Worm (Caenorhabditis elegans) whole organism, midembryonic: ENCODE measurements around the gene srd-16.

Experiments used
- T22C8.4 ChIP-seq: fragments of 200-800 bp; sonication (Bioruptor generic); IDR thresholded peaks from 2 replicates; pipeline ENCODE4 v1.3.6; 2022; ENCODE audit warnings: missing genetic modification characterization, missing compliant biosample characterization
- cog-1 ChIP-seq: sonication (generic microtip); optimal IDR thresholded peaks from 2 replicates; lab custom pipeline; 2016; ENCODE audit warnings: missing genetic modification characterization, missing compliant biosample characterization
- flt-1 ChIP-seq: fragments of 200-800 bp; sonication (Bioruptor generic); IDR thresholded peaks from 2 replicates; pipeline ENCODE4 v1.3.6; 2022; ENCODE audit warnings: missing genetic modification characterization, missing compliant biosample characterization
- klf-2 ChIP-seq: fragments of 200-800 bp; sonication (Bioruptor generic); conservative IDR thresholded peaks from 2 replicates; pipeline ENCODE4 v1.3.6; 2022; ENCODE audit warnings: missing genetic modification reagents, missing genetic modification characterization, missing compliant biosample characterization
- med-1 ChIP-seq: sonication (generic microtip); optimal IDR thresholded peaks from 2 replicates; lab custom pipeline; 2017; ENCODE audit warnings: missing genetic modification characterization, mild to moderate bottlenecking, missing compliant biosample characterization, antibody characterized with exemption, missing genetic modification reagents; ENCODE audit not compliant: insufficient read depth
- ref-1 ChIP-seq: fragments of 200-800 bp; sonication (Bioruptor generic); conservative IDR thresholded peaks from 2 replicates; pipeline ENCODE4 v1.3.6; 2022; ENCODE audit warnings: missing genetic modification reagents, missing genetic modification characterization, missing compliant biosample characterization
- tab-1 ChIP-seq: fragments of 200-800 bp; sonication (Bioruptor generic); IDR thresholded peaks from 2 replicates; pipeline ENCODE4 v1.3.6; 2022; ENCODE audit warnings: missing genetic modification characterization, missing compliant biosample characterization
- ztf-23 ChIP-seq: fragments of 200-800 bp; sonication (Bioruptor generic); IDR thresholded peaks from 2 replicates; pipeline ENCODE4 v1.3.6; 2022; ENCODE audit warnings: missing genetic modification reagents, missing genetic modification characterization, missing compliant biosample characterization
- ztf-29 ChIP-seq: fragments of 200-800 bp; sonication (Bioruptor generic); IDR thresholded peaks from 2 replicates; pipeline ENCODE4 v1.3.6; 2022; ENCODE audit warnings: missing genetic modification reagents, missing genetic modification characterization, missing compliant biosample characterization

Gene srd-16

ce11 chrV:5883735-5884134 is 16.1 kb downstream of the srd-16 start, which contains the start of gene C04E6.8:
Gene C04E6.8, minus strand, starts transcription at chrV:5883835.
- TF ChIP-seq T22C8.4 (GFP tag; lab: Robert Waterston, UW) (no peak), med-1 (GFP tag; lab: Kevin White, UChicago) (no peak), klf-2 (GFP tag; lab: Robert Waterston, UW) (no peak), flt-1 (GFP tag; lab: Robert Waterston, UW) (no peak), tab-1 (GFP tag; lab: Robert Waterston, UW) (no peak), ztf-29 (no peak), cog-1 (tag; lab: Kevin White, UChicago) (no peak)

ce11 chrV:5882429-5882828 is 17.4 kb downstream of the srd-16 start:
- no peak for TF ChIP-seq flt-1 (GFP tag; lab: Robert Waterston, UW)
- TF ChIP-seq T22C8.4 (GFP tag; lab: Robert Waterston, UW): no peak
- TF ChIP-seq ztf-23 (GFP tag; lab: Robert Waterston, UW): no peak
- no peak for TF ChIP-seq tab-1 (GFP tag; lab: Robert Waterston, UW)
- no peak for TF ChIP-seq ref-1
- no peak for TF ChIP-seq med-1 (GFP tag; lab: Kevin White, UChicago)
- TF ChIP-seq klf-2 (GFP tag; lab: Robert Waterston, UW): no peak
- TF ChIP-seq cog-1 (tag; lab: Kevin White, UChicago): no peak
- TF ChIP-seq ztf-29: no peak

- no peak for TF ChIP-seq ztf-23 (GFP tag; lab: Robert Waterston, UW)
- no peak for TF ChIP-seq ref-1
- no peak for TF ChIP-seq klf-2 (GFP tag; lab: Robert Waterston, UW)
- TF ChIP-seq tab-1 (GFP tag; lab: Robert Waterston, UW): no peak
- TF ChIP-seq flt-1 (GFP tag; lab: Robert Waterston, UW): no peak
- TF ChIP-seq ztf-29: no peak
- TF ChIP-seq med-1 (GFP tag; lab: Kevin White, UChicago): no peak
- no peak for TF ChIP-seq T22C8.4 (GFP tag; lab: Robert Waterston, UW)
- TF ChIP-seq cog-1 (tag; lab: Kevin White, UChicago): no peak
Observed at ce11 chrV:5880064-5880463, 19.8 kb downstream of the srd-16 start, which contains the start of gene C02G6.3. Gene C02G6.3, plus strand, starts transcription at chrV:5880364.

- TF ChIP-seq ref-1: no peak
- TF ChIP-seq tab-1 (GFP tag; lab: Robert Waterston, UW): no peak
- TF ChIP-seq cog-1 (tag; lab: Kevin White, UChicago): no peak
Observed at ce11 chrV:5876966-5877365, 22.9 kb downstream of the srd-16 start.

ce11 chrV:5871759-5872158 is 28.1 kb downstream of the srd-16 start, which contains the start of gene C02G6.2:
Gene C02G6.2, plus strand, starts transcription at chrV:5872059.
- no peak for TF ChIP-seq ref-1
- TF ChIP-seq flt-1 (GFP tag; lab: Robert Waterston, UW): no peak
- TF ChIP-seq klf-2 (GFP tag; lab: Robert Waterston, UW): no peak
- TF ChIP-seq med-1 (GFP tag; lab: Kevin White, UChicago): no peak

ce11 chrV:5869227-5869626 is 30.6 kb downstream of the srd-16 start, which contains the start of gene F26F12.4:
Gene F26F12.4, minus strand, starts transcription at chrV:5869327.
- TF ChIP-seq ztf-29: no peak
- no peak for TF ChIP-seq klf-2 (GFP tag; lab: Robert Waterston, UW)

- TF ChIP-seq T22C8.4 (GFP tag; lab: Robert Waterston, UW): no peak
- no peak for TF ChIP-seq ref-1
- TF ChIP-seq ztf-23 (GFP tag; lab: Robert Waterston, UW): no peak
- no peak for TF ChIP-seq klf-2 (GFP tag; lab: Robert Waterston, UW)
- TF ChIP-seq flt-1 (GFP tag; lab: Robert Waterston, UW): no peak
- TF ChIP-seq med-1 (GFP tag; lab: Kevin White, UChicago): no peak
- TF ChIP-seq ztf-29: no peak
- no peak for TF ChIP-seq cog-1 (tag; lab: Kevin White, UChicago)
- TF ChIP-seq tab-1 (GFP tag; lab: Robert Waterston, UW): no peak
Observed at ce11 chrV:5865085-5865484, 34.8 kb downstream of the srd-16 start, which contains the start of gene F26F12.5. Gene F26F12.5, minus strand, starts transcription at chrV:5865185.

ce11 chrV:5862479-5863188 is 37.2 kb downstream of the srd-16 start, which contains the start of gene F26F12.8:
Gene F26F12.8, minus strand, starts transcription at chrV:5862529.
- no peak for TF ChIP-seq klf-2 (GFP tag; lab: Robert Waterston, UW)
- no peak for TF ChIP-seq med-1 (GFP tag; lab: Kevin White, UChicago)
- no peak for TF ChIP-seq T22C8.4 (GFP tag; lab: Robert Waterston, UW)
- no peak for TF ChIP-seq tab-1 (GFP tag; lab: Robert Waterston, UW)
- no peak for TF ChIP-seq cog-1 (tag; lab: Kevin White, UChicago)
- no peak for TF ChIP-seq ztf-23 (GFP tag; lab: Robert Waterston, UW)
- no peak for TF ChIP-seq ztf-29
- no peak for TF ChIP-seq flt-1 (GFP tag; lab: Robert Waterston, UW)
- no peak for TF ChIP-seq ref-1

- TF ChIP-seq cog-1 (tag; lab: Kevin White, UChicago): no peak
- TF ChIP-seq ztf-29: no peak
- TF ChIP-seq ref-1: no peak
- no peak for TF ChIP-seq flt-1 (GFP tag; lab: Robert Waterston, UW)
- TF ChIP-seq ztf-23 (GFP tag; lab: Robert Waterston, UW): no peak
- TF ChIP-seq med-1 (GFP tag; lab: Kevin White, UChicago): no peak
- TF ChIP-seq T22C8.4 (GFP tag; lab: Robert Waterston, UW): no peak
- TF ChIP-seq tab-1 (GFP tag; lab: Robert Waterston, UW): no peak
- TF ChIP-seq klf-2 (GFP tag; lab: Robert Waterston, UW): no peak
Observed at ce11 chrV:5852084-5852483, 47.8 kb downstream of the srd-16 start.

ce11 chrV:5851631-5852030 is 48.2 kb downstream of the srd-16 start:
- TF ChIP-seq klf-2 (GFP tag; lab: Robert Waterston, UW) (no peak), T22C8.4 (GFP tag; lab: Robert Waterston, UW) (no peak), ztf-29 (no peak), med-1 (GFP tag; lab: Kevin White, UChicago) (no peak), cog-1 (tag; lab: Kevin White, UChicago) (no peak), tab-1 (GFP tag; lab: Robert Waterston, UW) (no peak), ref-1 (no peak), flt-1 (GFP tag; lab: Robert Waterston, UW) (no peak), ztf-23 (GFP tag; lab: Robert Waterston, UW) (no peak)
